Worm (Caenorhabditis elegans): ENCODE results near the gene T04C12.33.

Gene T04C12.33

DNA sequence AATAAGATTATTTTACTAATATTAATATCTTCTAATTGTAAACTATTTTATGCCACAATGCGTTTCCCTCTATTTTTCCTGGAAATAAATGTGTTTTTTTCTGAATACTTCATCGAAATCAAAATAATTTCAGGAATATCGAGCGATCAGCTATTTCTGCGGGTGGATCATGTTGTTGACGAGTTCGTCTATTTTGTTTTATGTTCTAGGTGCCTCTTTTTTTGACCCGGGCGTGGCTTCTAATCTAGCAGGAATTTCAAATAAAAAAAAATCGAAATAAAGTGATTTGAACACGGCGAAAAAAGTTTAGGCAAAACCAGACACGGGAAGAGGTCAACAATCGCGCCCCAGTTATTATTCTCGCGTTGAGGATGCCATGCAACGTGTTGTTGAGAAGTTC lies at the start of gene T04C12.33:
T04C12.33 (plus strand) TSS at position 301 of the 400 bp plus-strand sequence.
- TF ChIP-seq nhr-179 (tag; optimal IDR thresholded peaks at IDR 0.05) (no peak), repo-1 (tag; optimal IDR thresholded peaks at IDR 0.05) (no peak), cebp-1 (GFP tag; IDR thresholded peaks at IDR 0.05) (no peak), cebp-1 (tag; optimal IDR thresholded peaks at IDR 0.05) (no peak), ceh-27 (GFP tag; optimal IDR thresholded peaks at IDR 0.05) (no peak), ztf-26 (tag; optimal IDR thresholded peaks at IDR 0.05) (no peak), F57A8.1 (GFP tag; optimal IDR thresholded peaks at IDR 0.05) (no peak), K11D2.4 (GFP tag; IDR thresholded peaks at IDR 0.05) (no peak), F55B11.4 (tag; optimal IDR thresholded peaks at IDR 0.05; ENCODE audit: borderline replicate concordance, insufficient read depth) (no peak), C17E4.6 (GFP tag; IDR thresholded peaks at IDR 0.05) (no peak), nfya-2 (GFP tag; IDR thresholded peaks at IDR 0.05) (no peak), F10E7.11 (tag; optimal IDR thresholded peaks at IDR 0.05) (no peak), nfyb-1 (GFP tag; IDR thresholded peaks at IDR 0.05) (no peak), B0261.1 (tag; optimal IDR thresholded peaks at IDR 0.05) (no peak)

DNA sequence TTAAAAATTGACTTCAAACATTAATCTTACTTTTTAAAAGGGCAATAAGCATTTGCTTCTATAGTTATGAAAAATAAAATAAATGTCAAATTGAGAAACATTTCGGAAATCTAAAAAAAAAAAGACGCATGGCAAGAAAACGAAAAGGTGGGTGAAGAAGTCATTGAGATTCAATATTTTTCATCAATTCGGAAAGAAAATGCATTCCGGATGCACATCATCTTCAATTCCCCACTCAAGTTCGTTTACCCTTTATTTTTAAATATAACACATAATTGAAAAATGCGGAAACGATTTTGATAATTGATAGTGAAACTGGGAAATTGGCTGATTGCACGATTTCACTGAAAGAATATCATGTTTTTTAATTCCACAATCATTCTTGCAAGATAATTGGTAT lies 49.6 kb upstream of the T04C12.33 start, which contains the start of gene F53B7.4:
F53B7.4 (minus strand) TSS at position 101 of the 400 bp plus-strand sequence.
- TF ChIP-seq ztf-22 (GFP tag; optimal IDR thresholded peaks at IDR 0.05) (no peak), lsl-1 (GFP tag; optimal IDR thresholded peaks at IDR 0.05) (no peak), ceh-40 (GFP tag; IDR thresholded peaks at IDR 0.05) (no peak), zim-3 (tag; optimal IDR thresholded peaks at IDR 0.05) (no peak), repo-1 (tag; optimal IDR thresholded peaks at IDR 0.05) (no peak), let-607 (tag; optimal IDR thresholded peaks at IDR 0.05) (no peak), egrh-3 (GFP tag; IDR thresholded peaks at IDR 0.05) (no peak), attf-6 (GFP tag; IDR thresholded peaks at IDR 0.05) (no peak), ZK185.1 (tag; optimal IDR thresholded peaks at IDR 0.05; ENCODE audit: poor library complexity, severe bottlenecking) (no peak), ets-4 (GFP tag; optimal IDR thresholded peaks at IDR 0.05) (no peak), mcd-1 (GFP tag; IDR thresholded peaks at IDR 0.05) (no peak), tbx-9 (tag; optimal IDR thresholded peaks at IDR 0.05; ENCODE audit: borderline replicate concordance) (no peak), rcor-1 (GFP tag; IDR thresholded peaks at IDR 0.05) (no peak)

DNA sequence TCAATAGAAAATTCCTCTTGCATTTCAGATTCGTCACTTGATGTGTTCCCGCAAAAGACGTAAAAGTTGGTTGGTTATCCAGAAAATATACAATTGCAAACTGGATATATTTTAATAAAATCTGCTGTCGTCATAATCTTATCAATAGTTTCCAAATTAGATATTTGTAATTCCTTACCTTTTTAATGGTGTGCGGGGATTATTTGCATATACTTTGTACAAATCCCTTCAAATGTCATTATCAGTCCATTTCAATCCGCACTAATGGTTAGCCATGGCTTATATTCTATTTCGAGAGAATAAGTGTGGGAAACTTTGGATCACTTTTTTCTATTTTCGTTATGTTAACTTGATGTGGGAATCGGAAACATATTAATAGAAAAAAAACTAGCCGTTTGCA lies 47.9 kb upstream of the T04C12.33 start:
- TF ChIP-seq B0019.2 (GFP tag; conservative IDR thresholded peaks at IDR 0.05), result no peak
- no peak for TF ChIP-seq ceh-91 (GFP tag; IDR thresholded peaks at IDR 0.05)
- TF ChIP-seq ceh-100 (GFP tag; IDR thresholded peaks at IDR 0.05), result no peak
- no peak for TF ChIP-seq egl-18 (GFP tag; IDR thresholded peaks at IDR 0.05)
- TF ChIP-seq tbx-9 (tag; optimal IDR thresholded peaks at IDR 0.05; ENCODE audit: borderline replicate concordance), result no peak
- no peak for TF ChIP-seq lin-40 (tag; optimal IDR thresholded peaks at IDR 0.05)
- TF ChIP-seq let-526 (GFP tag; IDR thresholded peaks at IDR 0.05), result no peak
- no peak for TF ChIP-seq akir-1 (GFP tag; optimal IDR thresholded peaks at IDR 0.05)

DNA sequence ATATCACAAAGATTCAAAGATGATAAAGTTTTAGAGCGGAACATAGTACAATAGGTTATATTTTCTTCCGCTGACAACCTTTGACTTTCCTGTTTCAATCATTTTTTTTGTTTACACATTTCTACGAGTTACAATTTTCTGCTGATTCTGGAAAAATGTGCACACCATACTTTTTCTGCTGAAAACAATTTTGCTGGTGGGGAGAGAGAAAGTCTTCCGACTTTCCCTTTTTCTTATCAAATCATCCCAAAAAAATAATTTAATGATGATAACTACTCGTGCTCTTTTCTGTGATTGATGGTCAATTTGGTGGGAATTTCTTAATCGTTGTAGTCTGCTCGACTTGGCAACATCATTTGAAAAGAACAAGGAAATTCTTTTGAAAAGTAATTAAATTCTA lies 44.4 kb upstream of the T04C12.33 start:
- TF ChIP-seq ccch-3 (GFP tag; optimal IDR thresholded peaks at IDR 0.05), result no peak
- no peak for TF ChIP-seq B0261.1 (tag; optimal IDR thresholded peaks at IDR 0.05)
- peak; percentile 92 for TF ChIP-seq nhr-80 (tag; optimal IDR thresholded peaks at IDR 0.05)
- TF ChIP-seq dox-1 (GFP tag; IDR thresholded peaks at IDR 0.05), result peak; percentile 30; the same call in 1 of the 2 replicates
- TF ChIP-seq ztf-26 (tag; optimal IDR thresholded peaks at IDR 0.05), result no peak
- TF ChIP-seq sptf-2 (GFP tag; optimal IDR thresholded peaks at IDR 0.05), result no peak
- TF ChIP-seq D2030.7 (GFP tag; IDR thresholded peaks at IDR 0.05), result no peak
- TF ChIP-seq cebp-1 (GFP tag; IDR thresholded peaks at IDR 0.05), result no peak
- TF ChIP-seq cebp-1 (tag; optimal IDR thresholded peaks at IDR 0.05), result peak; percentile 2
- TF ChIP-seq lin-54 (GFP tag; optimal IDR thresholded peaks at IDR 0.05), result no peak
- TF ChIP-seq lin-40 (tag; optimal IDR thresholded peaks at IDR 0.05), result no peak
